Worm (Caenorhabditis elegans) whole organism, midembryonic: ENCODE data around the gene C02F4.5.

ENCODE experiments used
- T22C8.4 ChIP-seq: fragments of 200-800 bp; sonication (Bioruptor generic); IDR thresholded peaks from 2 replicates; pipeline ENCODE4 v1.3.6; 2022; ENCODE audit warnings: missing genetic modification characterization, missing compliant biosample characterization
- flt-1 ChIP-seq: fragments of 200-800 bp; sonication (Bioruptor generic); IDR thresholded peaks from 2 replicates; pipeline ENCODE4 v1.3.6; 2022; ENCODE audit warnings: missing genetic modification characterization, missing compliant biosample characterization
- klf-2 ChIP-seq: fragments of 200-800 bp; sonication (Bioruptor generic); conservative IDR thresholded peaks from 2 replicates; pipeline ENCODE4 v1.3.6; 2022; ENCODE audit warnings: missing genetic modification reagents, missing genetic modification characterization, missing compliant biosample characterization
- med-1 ChIP-seq: sonication (generic microtip); optimal IDR thresholded peaks from 2 replicates; lab custom pipeline; 2017; ENCODE audit warnings: missing genetic modification characterization, mild to moderate bottlenecking, missing compliant biosample characterization, antibody characterized with exemption, missing genetic modification reagents; ENCODE audit not compliant: insufficient read depth
- ref-1 ChIP-seq: fragments of 200-800 bp; sonication (Bioruptor generic); conservative IDR thresholded peaks from 2 replicates; pipeline ENCODE4 v1.3.6; 2022; ENCODE audit warnings: missing genetic modification reagents, missing genetic modification characterization, missing compliant biosample characterization
- tab-1 ChIP-seq: fragments of 200-800 bp; sonication (Bioruptor generic); IDR thresholded peaks from 2 replicates; pipeline ENCODE4 v1.3.6; 2022; ENCODE audit warnings: missing genetic modification characterization, missing compliant biosample characterization
- ztf-23 ChIP-seq: fragments of 200-800 bp; sonication (Bioruptor generic); IDR thresholded peaks from 2 replicates; pipeline ENCODE4 v1.3.6; 2022; ENCODE audit warnings: missing genetic modification reagents, missing genetic modification characterization, missing compliant biosample characterization
- ztf-29 ChIP-seq: fragments of 200-800 bp; sonication (Bioruptor generic); IDR thresholded peaks from 2 replicates; pipeline ENCODE4 v1.3.6; 2022; ENCODE audit warnings: missing genetic modification reagents, missing genetic modification characterization, missing compliant biosample characterization

DNA sequence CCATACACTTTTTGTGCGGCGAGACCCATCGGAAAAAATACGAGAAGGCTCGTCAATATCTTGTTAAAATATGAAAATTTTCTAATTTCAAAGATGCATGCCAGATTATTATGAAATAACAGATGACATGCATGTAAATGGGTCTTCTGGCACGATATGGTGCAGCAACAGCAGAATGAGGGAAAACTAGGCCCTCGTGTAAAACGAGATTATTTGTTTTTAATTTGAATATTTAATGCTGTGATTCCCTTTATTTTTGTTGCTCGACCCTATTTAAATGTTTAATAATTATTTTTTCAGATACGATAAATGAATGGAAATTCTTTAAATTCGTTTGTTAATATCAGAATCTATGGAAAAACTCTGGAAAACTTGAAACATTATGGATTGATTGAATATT lies 37.7 kb upstream of the C02F4.5 start, which contains the start of gene him-8:
- no peak for TF ChIP-seq ztf-29 (GFP tag; lab: Robert Waterston, UW)
- no peak for TF ChIP-seq klf-2 (GFP tag; lab: Robert Waterston, UW)
- TF ChIP-seq tab-1 = no peak
- TF ChIP-seq flt-1 (GFP tag; lab: Robert Waterston, UW) = no peak
- TF ChIP-seq ref-1 (GFP tag; lab: Robert Waterston, UW) = no peak
- no peak for TF ChIP-seq med-1
- no peak for TF ChIP-seq T22C8.4 (GFP tag; lab: Robert Waterston, UW)
- no peak for TF ChIP-seq ztf-23 (GFP tag; lab: Robert Waterston, UW)
